Fruit fly (Drosophila melanogaster) whole organism, embryonic: ENCODE results near the gene HisCl1.

Experiments used
- Antp ChIP-seq: fragments of 200-800 bp; sonication (Bioruptor generic); optimal IDR thresholded peaks from 3 replicates; lab custom pipeline; 2016; ENCODE audit warnings: missing biosample characterization, missing genetic modification characterization
- CG13123 ChIP-seq: fragments of 200-800 bp; sonication (Bioruptor generic); optimal IDR thresholded peaks from 2 replicates; lab custom pipeline; 2016; ENCODE audit warnings: missing biosample characterization, missing genetic modification characterization
- CG31224 ChIP-seq: fragments of 200-800 bp; sonication (Bioruptor generic); IDR thresholded peaks from 2 replicates; pipeline ENCODE4 v1.3.6; 2022; ENCODE audit warnings: missing biosample characterization, missing genetic modification characterization
- CG4360 ChIP-seq: fragments of 200-800 bp; sonication (Bioruptor generic); IDR thresholded peaks from 2 replicates; pipeline ENCODE4 v1.3.6; 2022; ENCODE audit warnings: missing biosample characterization, missing genetic modification characterization
- CG8388 ChIP-seq: fragments of 200-800 bp; sonication (Bioruptor generic); optimal IDR thresholded peaks from 2 replicates; lab custom pipeline; 2019; ENCODE audit warnings: missing biosample characterization, mild to moderate bottlenecking, missing genetic modification characterization, moderate library complexity
- CG8478 ChIP-seq: fragments of >200 bp; optimal IDR thresholded peaks from 2 replicates; lab custom pipeline; 2018
- CkIIα-i1 ChIP-seq: fragments of 200-800 bp; sonication (Bioruptor generic); IDR thresholded peaks from 2 replicates; pipeline ENCODE4 v1.3.6; 2022; ENCODE audit warnings: missing biosample characterization, missing genetic modification characterization
- H15 ChIP-seq: fragments of 200-800 bp; sonication (Bioruptor generic); IDR thresholded peaks from 3 replicates; pipeline ENCODE4 v1.3.6; 2022; ENCODE audit warnings: missing biosample characterization, missing genetic modification characterization
- Kr ChIP-seq: fragments of 200-800 bp; sonication (Bioruptor generic); optimal IDR thresholded peaks from 2 replicates; lab custom pipeline; 2017; ENCODE audit warnings: missing biosample characterization, mild to moderate bottlenecking, missing genetic modification characterization
- Ptx1 ChIP-seq: fragments of 200-800 bp; sonication (Bioruptor generic); IDR thresholded peaks from 2 replicates; pipeline ENCODE4 v1.3.6; 2022; ENCODE audit warnings: missing biosample characterization, missing genetic modification characterization
- Scr ChIP-seq: fragments of 200-800 bp; sonication (Bioruptor generic); IDR thresholded peaks from 2 replicates; pipeline ENCODE4 v1.3.6; 2022; ENCODE audit warnings: missing biosample characterization, missing genetic modification characterization; ENCODE audit not compliant: partially characterized antibody
- abd-A ChIP-seq: fragments of 200-800 bp; sonication (Bioruptor generic); optimal IDR thresholded peaks from 3 replicates; lab custom pipeline; 2019; ENCODE audit warnings: missing biosample characterization, mild to moderate bottlenecking, missing genetic modification characterization, moderate library complexity
- chm ChIP-seq: fragments of 200-800 bp; sonication (Bioruptor generic); IDR thresholded peaks from 2 replicates; pipeline ENCODE4 v1.3.6; 2022; ENCODE audit warnings: missing biosample characterization, missing genetic modification characterization
- dm ChIP-seq: fragments of 200-800 bp; sonication (Bioruptor generic); optimal IDR thresholded peaks from 3 replicates; lab custom pipeline; 2016; ENCODE audit warnings: missing biosample characterization, missing genetic modification characterization
- ken ChIP-seq: fragments of 200-800 bp; sonication (Bioruptor generic); IDR thresholded peaks from 3 replicates; pipeline ENCODE4 v1.3.6; 2022; ENCODE audit warnings: missing biosample characterization, missing genetic modification characterization
- sqz ChIP-seq: fragments of 200-800 bp; sonication (Bioruptor generic); optimal IDR thresholded peaks from 3 replicates; lab custom pipeline; 2018; ENCODE audit warnings: missing biosample characterization, mild to moderate bottlenecking, missing genetic modification characterization
- tgo ChIP-seq: fragments of 200-800 bp; sonication (Bioruptor generic); IDR thresholded peaks from 3 replicates; pipeline ENCODE4 v1.3.6; 2022; ENCODE audit warnings: missing biosample characterization, missing genetic modification characterization
- usp ChIP-seq: fragments of >200 bp; optimal IDR thresholded peaks from 2 replicates; lab custom pipeline; 2017; ENCODE audit warnings: missing biosample characterization, missing genetic modification characterization

The HisCl1 gene

DNA sequence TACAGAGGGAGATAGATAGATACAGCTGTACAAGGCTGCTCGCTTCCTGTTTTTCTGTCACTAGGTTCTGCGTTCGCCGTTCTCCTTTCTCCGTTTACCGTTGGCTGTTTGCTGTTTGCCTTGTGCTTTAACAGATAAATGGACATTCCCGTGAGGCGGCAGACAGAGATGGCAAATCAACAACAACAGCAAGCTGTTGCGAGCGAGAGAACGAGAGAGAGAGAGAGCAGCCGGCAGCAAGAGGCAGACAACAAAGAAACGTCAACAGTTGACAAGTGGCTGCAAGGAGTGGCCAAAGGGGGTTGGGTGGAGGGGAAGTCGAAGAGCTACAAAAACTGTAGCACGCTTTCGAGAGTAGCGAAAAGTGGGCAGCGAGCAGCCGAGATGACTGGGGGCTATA lies 46.4 kb downstream of the HisCl1 start (continued):
- TF ChIP-seq CG8388 (GFP tag; lab: Kevin White, UChicago) (no peak), usp (GFP tag; lab: Kevin White, UChicago) (no peak), CkIIα-i1 (GFP tag; lab: Robert Waterston, UW) (no peak), Antp (GFP tag; lab: Kevin White, UChicago) (no peak), tgo (no peak), CG8478 (lab: Kevin White, UChicago) (no peak), chm (GFP tag; lab: Robert Waterston, UW) (no peak), ken (GFP tag; lab: Robert Waterston, UW) (0 out of 3 replicates have a peak, but pooled peaks have one; percentile 26), dm (GFP tag; lab: Kevin White, UChicago) (no peak), CG4360 (GFP tag; lab: Robert Waterston, UW) (0 out of 2 replicates have a peak, but pooled peaks have one; percentile 34), Ptx1 (no peak; the same call in 1 of the 2 replicates), CG31224 (GFP tag; lab: Robert Waterston, UW) (no peak), H15 (GFP tag; lab: Robert Waterston, UW) (no peak), Kr (GFP tag; lab: Kevin White, UChicago) (no peak), CG13123 (GFP tag; lab: Kevin White, UChicago) (no peak), Scr (GFP tag; lab: Robert Waterston, UW) (no peak), sqz (GFP tag; lab: Kevin White, UChicago) (no peak), abd-A (tag; lab: Kevin White, UChicago) (peak; percentile 4)
